Worm (Caenorhabditis elegans) whole organism, early embryonic: ENCODE measurements around the gene Y57G11B.8.

Source experiments
- F13C5.2 ChIP-seq: sonication (generic microtip); optimal IDR thresholded peaks from 2 replicates; lab custom pipeline; 2017; ENCODE audit warnings: mild to moderate bottlenecking, missing genetic modification characterization, inconsistent platforms, missing compliant biosample characterization
- aly-1 ChIP-seq: sonication (generic microtip); optimal IDR thresholded peaks from 2 replicates; lab custom pipeline; 2016; ENCODE audit warnings: missing genetic modification characterization, missing compliant biosample characterization
- ama-1 ChIP-seq: fragments of 150-350 bp; optimal IDR thresholded peaks from 2 replicates; lab custom pipeline; 2014
- ceh-13 ChIP-seq: fragments of 200-800 bp; sonication (Bioruptor generic); optimal IDR thresholded peaks from 2 replicates; lab custom pipeline; 2018; ENCODE audit warnings: mild to moderate bottlenecking, missing genetic modification characterization, missing compliant biosample characterization
- ceh-36 ChIP-seq: sonication (generic microtip); optimal IDR thresholded peaks from 2 replicates; lab custom pipeline; 2016; ENCODE audit warnings: missing genetic modification characterization, inconsistent platforms, missing compliant biosample characterization
- ets-7 ChIP-seq: sonication (generic microtip); optimal IDR thresholded peaks from 2 replicates; lab custom pipeline; 2016; ENCODE audit warnings: missing genotype, missing genetic modification characterization, missing compliant biosample characterization
- flt-1 ChIP-seq: fragments of 200-800 bp; sonication (Bioruptor generic); IDR thresholded peaks from 2 replicates; pipeline ENCODE4 v1.3.6; 2022; ENCODE audit warnings: missing genetic modification characterization, missing compliant biosample characterization
- hmbx-1 ChIP-seq: sonication (generic microtip); optimal IDR thresholded peaks from 2 replicates; lab custom pipeline; 2016; ENCODE audit warnings: mild to moderate bottlenecking, missing genetic modification characterization, missing compliant biosample characterization
- hmg-4 ChIP-seq: fragments of 200-800 bp; sonication (Bioruptor generic); optimal IDR thresholded peaks from 2 replicates; lab custom pipeline; 2018; ENCODE audit warnings: mild to moderate bottlenecking, missing genetic modification characterization, missing compliant biosample characterization
- hnd-1 ChIP-seq: sonication (generic microtip); optimal IDR thresholded peaks from 2 replicates; lab custom pipeline; 2016; ENCODE audit warnings: missing genetic modification characterization, missing compliant biosample characterization
- pes-1 ChIP-seq: fragments of 200-800 bp; sonication (Bioruptor generic); IDR thresholded peaks from 2 replicates; pipeline ENCODE4 v1.3.6; 2022; ENCODE audit warnings: missing genetic modification reagents, missing genetic modification characterization, missing compliant biosample characterization
- scrt-1 ChIP-seq: fragments of 200-800 bp; sonication (Bioruptor generic); IDR thresholded peaks from 2 replicates; pipeline ENCODE4 v1.3.6; 2022; ENCODE audit warnings: missing genetic modification characterization, missing compliant biosample characterization
- sea-1 ChIP-seq: fragments of 200-800 bp; sonication (Bioruptor generic); conservative IDR thresholded peaks from 2 replicates; pipeline ENCODE4 v1.3.6; 2022; ENCODE audit warnings: missing genetic modification characterization, missing compliant biosample characterization
- tbx-11 ChIP-seq: fragments of 200-800 bp; sonication (Bioruptor generic); IDR thresholded peaks from 2 replicates; pipeline ENCODE4 v1.3.6; 2022; ENCODE audit warnings: missing genetic modification characterization, missing compliant biosample characterization
- tbx-37 ChIP-seq: fragments of 200-800 bp; sonication (Bioruptor generic); conservative IDR thresholded peaks from 2 replicates; pipeline ENCODE4 v1.3.6; 2022; ENCODE audit warnings: missing genetic modification reagents, missing genetic modification characterization, missing compliant biosample characterization
- tra-4 ChIP-seq: sonication (generic microtip); optimal IDR thresholded peaks from 2 replicates; lab custom pipeline; 2017; ENCODE audit warnings: missing genetic modification characterization, missing compliant biosample characterization

The Y57G11B.8 gene

DNA sequence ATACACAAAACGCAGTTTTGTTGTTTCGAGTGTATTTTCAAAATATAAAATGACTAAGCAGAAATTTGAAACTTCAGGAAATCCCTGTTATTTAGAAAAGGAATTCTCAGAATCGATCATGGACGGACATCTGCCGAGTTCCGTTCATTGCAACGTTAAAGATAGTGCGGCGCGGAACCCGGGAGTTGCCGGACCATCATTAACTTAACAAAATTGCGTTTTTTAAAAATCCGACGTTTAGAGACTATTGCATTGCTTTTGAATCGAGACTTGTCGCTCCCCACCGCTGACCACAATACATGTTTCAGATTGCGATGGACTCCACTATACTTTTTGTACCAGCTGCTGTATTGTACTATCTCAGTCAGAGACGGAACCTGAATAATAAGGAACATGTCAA lies 48.5 kb downstream of the Y57G11B.8 start:
- TF ChIP-seq sea-1 (GFP tag; lab: Robert Waterston, UW) (no peak), ama-1 (lab: Kevin White, UChicago) (no peak), hmbx-1 (tag; lab: Kevin White, UChicago) (no peak), tra-4 (tag; lab: Kevin White, UChicago) (no peak), hmg-4 (GFP tag; lab: Kevin White, UChicago) (no peak), flt-1 (GFP tag; lab: Robert Waterston, UW) (no peak), aly-1 (tag; lab: Kevin White, UChicago) (no peak), ceh-13 (GFP tag; lab: Kevin White, UChicago) (no peak), tbx-11 (GFP tag; lab: Robert Waterston, UW) (no peak), scrt-1 (GFP tag; lab: Robert Waterston, UW) (no peak), ets-7 (tag; lab: Kevin White, UChicago) (no peak), ceh-36 (tag; lab: Kevin White, UChicago) (no peak), pes-1 (GFP tag; lab: Robert Waterston, UW) (no peak)

- no peak for TF ChIP-seq tbx-37 (GFP tag; lab: Robert Waterston, UW)
- no peak for TF ChIP-seq tra-4 (tag; lab: Kevin White, UChicago)
- no peak for TF ChIP-seq hmbx-1 (tag; lab: Kevin White, UChicago)
- TF ChIP-seq hmg-4 (GFP tag; lab: Kevin White, UChicago), result no peak
- no peak for TF ChIP-seq hnd-1 (tag; lab: Kevin White, UChicago)
- no peak for TF ChIP-seq F13C5.2 (tag; lab: Kevin White, UChicago)
- TF ChIP-seq pes-1 (GFP tag; lab: Robert Waterston, UW), result no peak
- TF ChIP-seq scrt-1 (GFP tag; lab: Robert Waterston, UW), result no peak
Observed at ce11 chrIV:14528718-14529117, 49.8 kb downstream of the Y57G11B.8 start, which contains the start of gene T27E7.3. T27E7.3 (plus strand) TSS chrIV:14529018.
